Fruit fly (Drosophila melanogaster): ENCODE data around the gene GMF.

GMF gene

dm6 chr2L:16350742-16351568 is 48.2 kb upstream of the GMF start (continued):
- peak; percentile 99 for TF ChIP-seq Hmr (GFP tag; optimal IDR thresholded peaks at IDR 0.05)
- TF ChIP-seq Chrac-16 (GFP tag; optimal IDR thresholded peaks at IDR 0.05): peak; percentile 99
- TF ChIP-seq al (GFP tag; IDR thresholded peaks at IDR 0.05): peak; percentile 98
- peak; percentile 99 for TF ChIP-seq CG1603 (tag; optimal IDR thresholded peaks at IDR 0.05)
- peak; percentile 99 for TF ChIP-seq CG15269 (tag; optimal IDR thresholded peaks at IDR 0.05)
- TF ChIP-seq Awh (GFP tag; IDR thresholded peaks at IDR 0.05): peak; percentile 99
- TF ChIP-seq CG3726 (GFP tag; IDR thresholded peaks at IDR 0.05): peak; percentile 98
- peak; percentile 27 for TF ChIP-seq stwl (tag; optimal IDR thresholded peaks at IDR 0.05)
- TF ChIP-seq CG17328 (GFP tag; IDR thresholded peaks at IDR 0.05): peak; percentile 99
- peak; percentile 99 for TF ChIP-seq HmgZ (tag; optimal IDR thresholded peaks at IDR 0.05)
- peak; percentile 94 for TF ChIP-seq CG12236 (GFP tag; optimal IDR thresholded peaks at IDR 0.05)
- peak; percentile 97 for TF ChIP-seq YL-1 (GFP tag; optimal IDR thresholded peaks at IDR 0.05)
- peak; percentile 99 for TF ChIP-seq Sox100B (GFP tag; optimal IDR thresholded peaks at IDR 0.05)
- peak; percentile 99 for TF ChIP-seq CG30403 (GFP tag; optimal IDR thresholded peaks at IDR 0.05)
- TF ChIP-seq NFAT (GFP tag; IDR thresholded peaks at IDR 0.05): peak; percentile 98
- peak; percentile 99 for TF ChIP-seq E2f1 (GFP tag; IDR thresholded peaks at IDR 0.05)
- TF ChIP-seq Dp (GFP tag; optimal IDR thresholded peaks at IDR 0.05): peak; percentile 34
- TF ChIP-seq CG4360 (GFP tag; IDR thresholded peaks at IDR 0.05): peak; percentile 84
- TF ChIP-seq CG9876 (GFP tag; optimal IDR thresholded peaks at IDR 0.05): peak; percentile 93
- peak; percentile 91 for TF ChIP-seq Bdp1 (GFP tag; optimal IDR thresholded peaks at IDR 0.05)
- no peak for TF ChIP-seq hb (GFP tag; IDR thresholded peaks at IDR 0.05; ENCODE audit: partially characterized antibody)
- peak; percentile 99 for TF ChIP-seq ab (GFP tag; optimal IDR thresholded peaks at IDR 0.05)
- no peak for TF ChIP-seq CG8478 (optimal IDR thresholded peaks at IDR 0.05)
- peak; percentile 97 for TF ChIP-seq CG14667 (GFP tag; IDR thresholded peaks at IDR 0.05)
- TF ChIP-seq HLH4C (GFP tag; IDR thresholded peaks at IDR 0.05; ENCODE audit: partially characterized antibody): no peak
- TF ChIP-seq pzg (GFP tag; optimal IDR thresholded peaks at IDR 0.05): peak; percentile 25
- TF ChIP-seq NfI (GFP tag; optimal IDR thresholded peaks at IDR 0.05): peak; percentile 99
- TF ChIP-seq dpn (GFP tag; optimal IDR thresholded peaks at IDR 0.05): peak; percentile 99
- peak; percentile 98 for TF ChIP-seq CG6683 (GFP tag; optimal IDR thresholded peaks at IDR 0.05)
- peak; percentile 98 for TF ChIP-seq Taf1 (GFP tag; IDR thresholded peaks at IDR 0.05)
- peak; percentile 93 for TF ChIP-seq CG11560 (tag; IDR thresholded peaks at IDR 0.05)
- peak; percentile 97 for TF ChIP-seq ewg (GFP tag; optimal IDR thresholded peaks at IDR 0.05)
- peak; percentile 98 for TF ChIP-seq psq (GFP tag; optimal IDR thresholded peaks at IDR 0.05)
- TF ChIP-seq CG6689 (GFP tag; IDR thresholded peaks at IDR 0.05): peak; percentile 99
- peak; percentile 98 for TF ChIP-seq danr (GFP tag; IDR thresholded peaks at IDR 0.05)
- TF ChIP-seq CG2712 (tag; optimal IDR thresholded peaks at IDR 0.05): peak; percentile 99
- peak; percentile 98 for TF ChIP-seq CG12744 (GFP tag; optimal IDR thresholded peaks at IDR 0.05)
- TF ChIP-seq hbn (GFP tag; IDR thresholded peaks at IDR 0.05; ENCODE audit: partially characterized antibody): no peak
- peak; percentile 99 for TF ChIP-seq ems (GFP tag; optimal IDR thresholded peaks at IDR 0.05)
- peak; percentile 99 for TF ChIP-seq Side (GFP tag; optimal IDR thresholded peaks at IDR 0.05)
- no peak for TF ChIP-seq hth (optimal IDR thresholded peaks at IDR 0.05)
- TF ChIP-seq Mrtf (GFP tag; IDR thresholded peaks at IDR 0.05): peak; percentile 99
- TF ChIP-seq CG11695 (GFP tag; IDR thresholded peaks at IDR 0.05): peak; percentile 99
- peak; percentile 99 for TF ChIP-seq Rfx (GFP tag; IDR thresholded peaks at IDR 0.05)
- TF ChIP-seq HLH54F (GFP tag; optimal IDR thresholded peaks at IDR 0.05): peak; percentile 98
- peak; percentile 99 for TF ChIP-seq CG14014 (GFP tag; IDR thresholded peaks at IDR 0.05)
- TF ChIP-seq CG32772 (GFP tag; IDR thresholded peaks at IDR 0.05): peak; percentile 99
- peak; percentile 99 for TF ChIP-seq caup (GFP tag; optimal IDR thresholded peaks at IDR 0.05; ENCODE audit: severe bottlenecking)
- peak; percentile 92 for TF ChIP-seq Nf-YC (tag; optimal IDR thresholded peaks at IDR 0.05)
- TF ChIP-seq tgo (GFP tag; IDR thresholded peaks at IDR 0.05): peak; percentile 98

All from whole organism, embryonic.